Fruit fly (Drosophila melanogaster) whole organism, larva: ENCODE data around the gene esc.

ENCODE experiments used
- noc ChIP-seq: fragments of 200-800 bp; sonication (Bioruptor generic); optimal IDR thresholded peaks from 3 replicates; lab custom pipeline; 2019; ENCODE audit warnings: missing biosample characterization, mild to moderate bottlenecking, missing genetic modification characterization, moderate library complexity

Gene esc

dm6 chr2L:11829277-11829676 lies at the start of gene esc:
Gene esc (minus strand): TSS chr2L:11829405.
- no peak for TF ChIP-seq noc (tag; lab: Kevin White, UChicago)

dm6 chr2L:11878812-11879328 lies 49.7 kb upstream of the esc start:
- no peak for TF ChIP-seq noc (tag; lab: Kevin White, UChicago)

dm6 chr2L:11874890-11875289 lies 45.7 kb upstream of the esc start:
- TF ChIP-seq noc (tag; lab: Kevin White, UChicago), result no peak

dm6 chr2L:11874232-11874765 lies 45.1 kb upstream of the esc start:
- no peak for TF ChIP-seq noc (tag; lab: Kevin White, UChicago)

dm6 chr2L:11870867-11871452 lies 41.8 kb upstream of the esc start:
- no peak for TF ChIP-seq noc (tag; lab: Kevin White, UChicago)

- TF ChIP-seq noc (tag; lab: Kevin White, UChicago), result no peak
These were observed 23.9 kb upstream of the esc start, which contains the start of gene CG42751 for dm6 chr2L:11853130-11853529. Gene CG42751 (plus strand): TSS chr2L:11853430.

- no peak for TF ChIP-seq noc (tag; lab: Kevin White, UChicago)
These were observed 20.5 kb upstream of the esc start, which contains the start of gene Mal-B2 for dm6 chr2L:11849658-11850057. Gene Mal-B2 (plus strand): TSS chr2L:11849958.

dm6 chr2L:11846926-11847325 lies 17.7 kb upstream of the esc start, which contains the start of gene Mal-B1:
Gene Mal-B1 (plus strand): TSS chr2L:11847226.
- no peak for TF ChIP-seq noc (tag; lab: Kevin White, UChicago)

dm6 chr2L:11845159-11845788 lies 16.1 kb upstream of the esc start:
- TF ChIP-seq noc (tag; lab: Kevin White, UChicago), result no peak

- peak; percentile 41 for TF ChIP-seq noc (tag; lab: Kevin White, UChicago)
These were observed 15.1 kb upstream of the esc start for dm6 chr2L:11844278-11844677.

dm6 chr2L:11842291-11843187 lies 13.3 kb upstream of the esc start, which contains the start of the genes CG44008, CG14933, CG46426 and CG42486:
Gene CG44008 (minus strand): TSS chr2L:11842445.
Gene CG14933 (plus strand): TSS chr2L:11842828.
Gene CG46426 (plus strand): TSS chr2L:11842828.
Gene CG42486 (plus strand): TSS chr2L:11843137.
- TF ChIP-seq noc (tag; lab: Kevin White, UChicago), result peak; percentile 19

dm6 chr2L:11841538-11841937 lies 12.3 kb upstream of the esc start:
- peak; percentile 66 for TF ChIP-seq noc (tag; lab: Kevin White, UChicago)

dm6 chr2L:11840391-11840790 lies 11.2 kb upstream of the esc start, which contains the start of gene CG31704:
Gene CG31704 (plus strand): TSS chr2L:11840691.
- TF ChIP-seq noc (tag; lab: Kevin White, UChicago), result no peak

- no peak for TF ChIP-seq noc (tag; lab: Kevin White, UChicago)
These were observed 10.4 kb upstream of the esc start, which contains the start of gene Sfp33A3 for dm6 chr2L:11839612-11840011. Gene Sfp33A3 (plus strand): TSS chr2L:11839912.

- no peak for TF ChIP-seq noc (tag; lab: Kevin White, UChicago)
These were observed 8.2 kb upstream of the esc start, which contains the start of gene Sfp33A2 for dm6 chr2L:11837413-11837812. Gene Sfp33A2 (plus strand): TSS chr2L:11837713.
